Fruit fly (Drosophila melanogaster): ENCODE results near the gene rdgA.
A peak's percentile ranks its signal among the peaks of the same experiment; 100 is the strongest.

The rdgA gene

DNA sequence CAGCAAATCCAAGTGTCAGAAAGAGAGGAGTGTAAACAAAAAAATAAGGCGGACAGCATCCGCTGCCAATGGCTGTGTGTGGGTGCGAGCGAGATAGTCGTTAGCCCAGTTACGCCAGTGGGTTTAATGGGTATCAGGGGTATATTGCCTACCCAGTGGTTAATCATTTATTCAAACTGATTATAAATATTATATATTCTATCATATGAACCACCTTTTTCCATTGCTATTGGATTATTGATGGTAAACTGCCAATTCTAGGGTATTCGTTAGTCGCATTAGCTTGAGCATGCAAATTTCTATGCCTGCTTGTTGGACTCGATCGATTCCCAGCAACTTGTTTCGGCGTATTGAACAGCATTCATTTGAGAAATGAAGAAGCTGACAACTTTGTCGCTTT is 10.8 kb upstream of the rdgA start (continued):
- TF ChIP-seq Optix (GFP tag; IDR thresholded peaks at IDR 0.05) (peak; percentile 93), Bteb2 (GFP tag; optimal IDR thresholded peaks at IDR 0.05) (peak; percentile 64), usp (GFP tag; optimal IDR thresholded peaks at IDR 0.05) (no peak), org-1 (GFP tag; optimal IDR thresholded peaks at IDR 0.05) (peak; percentile 87), CG9609 (GFP tag; optimal IDR thresholded peaks at IDR 0.05) (peak; percentile 57), Trl (optimal IDR thresholded peaks at IDR 0.05) (no peak), Trl (GFP tag; optimal IDR thresholded peaks at IDR 0.05) (peak; percentile 65), Atf3 (GFP tag; optimal IDR thresholded peaks at IDR 0.05) (peak; percentile 68), gcm2 (GFP tag; optimal IDR thresholded peaks at IDR 0.05) (peak; percentile 68), NK7.1 (GFP tag; optimal IDR thresholded peaks at IDR 0.05) (peak; percentile 12), Lhr (GFP tag; optimal IDR thresholded peaks at IDR 0.05) (peak; percentile 80), CG3995 (GFP tag; optimal IDR thresholded peaks at IDR 0.05) (peak; percentile 43), CG13775 (GFP tag; optimal IDR thresholded peaks at IDR 0.05) (peak; percentile 85), CG11696 (GFP tag; IDR thresholded peaks at IDR 0.05) (peak; percentile 80), CG18619 (GFP tag; optimal IDR thresholded peaks at IDR 0.05) (peak; percentile 90), sug (tag; optimal IDR thresholded peaks at IDR 0.05) (peak; percentile 73), cg (GFP tag; optimal IDR thresholded peaks at IDR 0.05) (no peak), CG4404 (GFP tag; IDR thresholded peaks at IDR 0.05) (peak; percentile 91), CG17912 (GFP tag; optimal IDR thresholded peaks at IDR 0.05) (peak; percentile 77), CG2116 (GFP tag; optimal IDR thresholded peaks at IDR 0.05) (peak; percentile 60), Hsf (GFP tag; optimal IDR thresholded peaks at IDR 0.05) (peak; percentile 87), CG9876 (GFP tag; optimal IDR thresholded peaks at IDR 0.05) (peak; percentile 11), bowl (GFP tag; IDR thresholded peaks at IDR 0.05) (peak; percentile 87), Drgx (GFP tag; IDR thresholded peaks at IDR 0.05) (peak; percentile 97), Ets65A (GFP tag) (peak; percentile 95), lov (optimal IDR thresholded peaks at IDR 0.05) (no peak), lov (GFP tag; IDR thresholded peaks at IDR 0.05) (peak; percentile 92), CG31224 (GFP tag; IDR thresholded peaks at IDR 0.05) (peak; percentile 90), ems (GFP tag; optimal IDR thresholded peaks at IDR 0.05) (peak; percentile 85), CG9437 (GFP tag; optimal IDR thresholded peaks at IDR 0.05) (peak; percentile 82), maf-S (GFP tag; optimal IDR thresholded peaks at IDR 0.05) (peak; percentile 50), CG32532 (GFP tag; IDR thresholded peaks at IDR 0.05) (peak; percentile 98), bab2 (GFP tag; optimal IDR thresholded peaks at IDR 0.05) (peak; percentile 71), CG17328 (GFP tag; IDR thresholded peaks at IDR 0.05) (peak; percentile 95), CG4707 (GFP tag; optimal IDR thresholded peaks at IDR 0.05) (peak; percentile 89), CG5180 (GFP tag; optimal IDR thresholded peaks at IDR 0.05) (peak; percentile 85), bbx (GFP tag; IDR thresholded peaks at IDR 0.05; ENCODE audit: partially characterized antibody) (no peak), schlank (tag; optimal IDR thresholded peaks at IDR 0.05) (peak; percentile 88), danr (GFP tag; IDR thresholded peaks at IDR 0.05) (peak; percentile 94), CG10147 (GFP tag; optimal IDR thresholded peaks at IDR 0.05) (peak; percentile 86), ERR (GFP tag; optimal IDR thresholded peaks at IDR 0.05) (no peak), lbe (GFP tag; optimal IDR thresholded peaks at IDR 0.05) (peak; percentile 89), B-H2 (GFP tag; optimal IDR thresholded peaks at IDR 0.05) (peak; percentile 41), CG10462 (GFP tag; optimal IDR thresholded peaks at IDR 0.05) (peak; percentile 88), salm (tag; optimal IDR thresholded peaks at IDR 0.05) (peak; percentile 90), CG12236 (GFP tag; optimal IDR thresholded peaks at IDR 0.05) (peak; percentile 34), CG12219 (GFP tag; optimal IDR thresholded peaks at IDR 0.05) (peak; percentile 94), tna (GFP tag; IDR thresholded peaks at IDR 0.05; ENCODE audit: partially characterized antibody) (no peak), pnt (GFP tag; optimal IDR thresholded peaks at IDR 0.05) (peak; percentile 71), Stat92E (GFP tag; optimal IDR thresholded peaks at IDR 0.05) (peak in 1 of 3 experiments; percentile 62), Sin3A (optimal IDR thresholded peaks at IDR 0.05) (no peak), CG10543 (GFP tag; optimal IDR thresholded peaks at IDR 0.05) (peak; percentile 62), CoRest (tag; optimal IDR thresholded peaks at IDR 0.05) (peak; percentile 95)

Measured in whole organism, embryonic.